Fruit fly (Drosophila melanogaster): ENCODE measurements around the gene TTLL3A.

Gene TTLL3A

DNA sequence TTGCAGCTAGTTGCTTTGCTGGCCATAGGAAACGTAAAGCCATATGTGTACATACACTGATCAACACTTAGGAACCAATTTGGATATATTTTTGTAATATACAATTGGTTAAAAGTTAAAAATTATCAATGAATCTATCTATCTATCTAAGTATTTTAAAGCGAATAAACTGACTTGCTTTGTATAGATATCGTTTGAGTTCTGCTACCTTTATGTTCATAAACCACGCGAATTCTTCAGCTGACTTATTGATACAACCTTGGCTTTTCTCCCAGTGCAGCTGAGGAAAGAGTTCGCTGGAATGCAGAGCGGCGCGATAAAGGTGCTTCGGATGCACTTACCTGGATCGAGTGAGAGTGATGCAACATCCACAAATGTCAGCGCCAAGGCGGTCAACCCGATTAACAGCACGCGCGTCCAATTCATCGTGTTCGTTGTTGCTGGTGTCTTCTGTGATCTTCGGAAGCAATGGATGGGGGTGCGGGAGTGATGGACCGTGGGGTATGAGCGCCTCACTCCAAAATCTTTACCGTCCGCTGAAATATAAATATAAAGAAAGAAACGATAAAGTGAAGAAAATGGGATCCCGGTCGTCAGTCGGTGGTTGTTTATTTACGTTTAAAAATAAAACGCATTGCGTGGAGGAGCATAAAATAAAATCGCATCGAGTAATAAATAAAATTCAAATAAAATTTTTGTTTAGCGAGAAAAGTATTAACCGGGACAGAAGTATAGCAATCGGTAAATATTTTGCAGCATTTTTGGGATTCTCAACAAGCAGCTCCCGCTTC is 38.4 kb downstream of the TTLL3A start (continued):
- peak; percentile 25 for TF ChIP-seq CG11504 (tag; optimal IDR thresholded peaks at IDR 0.05)
- TF ChIP-seq CG2199 (GFP tag; IDR thresholded peaks at IDR 0.05) = 0 out of 3 replicates have a peak, but pooled peaks have one; percentile 28
- no peak for TF ChIP-seq eve (GFP tag; optimal IDR thresholded peaks at IDR 0.05)
- no peak for TF ChIP-seq h (optimal IDR thresholded peaks at IDR 0.05)
- TF ChIP-seq Blimp-1 (GFP tag; optimal IDR thresholded peaks at IDR 0.05) = peak; percentile 48
- peak; percentile 5 for TF ChIP-seq CG8388 (GFP tag; optimal IDR thresholded peaks at IDR 0.05)
- no peak for TF ChIP-seq hbn (GFP tag; IDR thresholded peaks at IDR 0.05; ENCODE audit: partially characterized antibody)
- TF ChIP-seq CG10267 (tag; optimal IDR thresholded peaks at IDR 0.05) = peak; percentile 6
- no peak for TF ChIP-seq CG14050 (GFP tag; IDR thresholded peaks at IDR 0.05)
- no peak for TF ChIP-seq luna (GFP tag; optimal IDR thresholded peaks at IDR 0.05)
- TF ChIP-seq Rx (GFP tag; IDR thresholded peaks at IDR 0.05) = 0 out of 2 replicates have a peak, but pooled peaks have one; percentile 14
- TF ChIP-seq CG34422 (GFP tag; IDR thresholded peaks at IDR 0.05) = no peak
- no peak for TF ChIP-seq CG12744 (GFP tag; optimal IDR thresholded peaks at IDR 0.05)
- TF ChIP-seq row (GFP tag; IDR thresholded peaks at IDR 0.05) = 0 out of 3 replicates have a peak, but pooled peaks have one; percentile 28
- TF ChIP-seq oc (tag; optimal IDR thresholded peaks at IDR 0.05) = peak; percentile 1
- TF ChIP-seq CG8359 (GFP tag; optimal IDR thresholded peaks at IDR 0.05; ENCODE audit: borderline replicate concordance) = peak; percentile 27
- TF ChIP-seq fd96Cb (tag; optimal IDR thresholded peaks at IDR 0.05) = peak; percentile 2
- TF ChIP-seq kay (GFP tag; optimal IDR thresholded peaks at IDR 0.05) = no peak
- TF ChIP-seq Pdp1 (GFP tag; optimal IDR thresholded peaks at IDR 0.05) = peak in 1 of 2 experiments; percentile 66
- TF ChIP-seq pros (GFP tag; optimal IDR thresholded peaks at IDR 0.05) = peak; percentile 15
- TF ChIP-seq HLHmδ (GFP tag; optimal IDR thresholded peaks at IDR 0.05) = peak; percentile 48
- TF ChIP-seq CG13624 (GFP tag; optimal IDR thresholded peaks at IDR 0.05) = no peak
- peak; percentile 42 for TF ChIP-seq dmrt99B (tag; optimal IDR thresholded peaks at IDR 0.05)
- peak; percentile 31 for TF ChIP-seq CG17359 (tag; optimal IDR thresholded peaks at IDR 0.05)
- TF ChIP-seq CG31441 (GFP tag; IDR thresholded peaks at IDR 0.05) = 0 out of 2 replicates have a peak, but pooled peaks have one; percentile 14
- TF ChIP-seq ttk (GFP tag; IDR thresholded peaks at IDR 0.05) = no peak
- TF ChIP-seq CG1603 (tag; optimal IDR thresholded peaks at IDR 0.05) = peak; percentile 50
- no peak for TF ChIP-seq Dip3 (GFP tag; optimal IDR thresholded peaks at IDR 0.05)
- TF ChIP-seq CG2712 (tag; optimal IDR thresholded peaks at IDR 0.05) = peak; percentile 44
- peak in 1 of 2 experiments; percentile 4 for TF ChIP-seq Hr51 (GFP tag; optimal IDR thresholded peaks at IDR 0.05)
- peak; percentile 32 for TF ChIP-seq Sox102F (GFP tag; optimal IDR thresholded peaks at IDR 0.05)
- TF ChIP-seq CG18262 (tag; optimal IDR thresholded peaks at IDR 0.05) = peak; percentile 13
- no peak for TF ChIP-seq hb (GFP tag; IDR thresholded peaks at IDR 0.05; ENCODE audit: partially characterized antibody)

DNA sequence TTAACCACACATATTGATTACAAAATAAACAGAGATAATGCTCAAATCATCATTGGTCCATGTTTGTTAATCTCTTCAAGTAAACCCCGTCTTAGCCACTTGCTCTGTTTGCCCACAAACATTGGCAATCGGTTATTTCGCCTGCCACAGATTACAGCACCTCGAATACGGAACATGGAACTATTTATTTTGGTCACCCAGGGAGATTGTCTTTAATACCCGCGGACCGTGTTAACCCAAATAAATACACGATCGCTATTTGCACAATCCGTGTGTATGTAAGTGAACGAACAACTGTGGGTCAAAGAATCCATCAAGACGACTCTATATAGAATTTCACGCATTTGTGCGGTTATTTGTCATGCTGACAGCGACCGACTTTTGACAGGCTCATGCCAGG is 39.2 kb downstream of the TTLL3A start:
- peak; percentile 90 for TF ChIP-seq sens (GFP tag)
- TF ChIP-seq CG13775 (GFP tag; optimal IDR thresholded peaks at IDR 0.05) = peak; percentile 37
- TF ChIP-seq CG10462 (GFP tag; optimal IDR thresholded peaks at IDR 0.05) = peak; percentile 28
- peak; percentile 14 for TF ChIP-seq lab (GFP tag; optimal IDR thresholded peaks at IDR 0.05)
- TF ChIP-seq eve (GFP tag; optimal IDR thresholded peaks at IDR 0.05) = peak in 1 of 2 experiments; percentile 38
- TF ChIP-seq CG2116 (GFP tag; optimal IDR thresholded peaks at IDR 0.05) = peak; percentile 22
- TF ChIP-seq Dfd (GFP tag; optimal IDR thresholded peaks at IDR 0.05) = no peak
- peak; percentile 6 for TF ChIP-seq pnt (GFP tag; optimal IDR thresholded peaks at IDR 0.05)
- TF ChIP-seq CG1233 (GFP tag; optimal IDR thresholded peaks at IDR 0.05) = peak; percentile 60
- peak; percentile 55 for TF ChIP-seq CG1602 (GFP tag; optimal IDR thresholded peaks at IDR 0.05)
- TF ChIP-seq mirr (GFP tag; optimal IDR thresholded peaks at IDR 0.05) = peak; percentile 50
- TF ChIP-seq CG3407 (GFP tag; optimal IDR thresholded peaks at IDR 0.05) = peak; percentile 26
- TF ChIP-seq NC2α (GFP tag; optimal IDR thresholded peaks at IDR 0.05) = peak; percentile 62
- peak; percentile 52 for TF ChIP-seq Neu2 (GFP tag; optimal IDR thresholded peaks at IDR 0.05; ENCODE audit: borderline replicate concordance)
- TF ChIP-seq pum (GFP tag; optimal IDR thresholded peaks at IDR 0.05) = no peak
- TF ChIP-seq CG14965 (GFP tag; optimal IDR thresholded peaks at IDR 0.05; ENCODE audit: borderline replicate concordance) = peak; percentile 38
- TF ChIP-seq lola (GFP tag; optimal IDR thresholded peaks at IDR 0.05) = peak in 1 of 3 experiments; percentile 70
